Worm (Caenorhabditis elegans) whole organism, midembryonic: ENCODE measurements around the gene ric-8.

ENCODE experiments used
- flt-1 ChIP-seq: fragments of 200-800 bp; sonication (Bioruptor generic); IDR thresholded peaks from 2 replicates; pipeline ENCODE4 v1.3.6; 2022; ENCODE audit warnings: missing genetic modification characterization, missing compliant biosample characterization
- med-1 ChIP-seq: sonication (generic microtip); optimal IDR thresholded peaks from 2 replicates; lab custom pipeline; 2017; ENCODE audit warnings: missing genetic modification characterization, mild to moderate bottlenecking, missing compliant biosample characterization, antibody characterized with exemption, missing genetic modification reagents; ENCODE audit not compliant: insufficient read depth
- ref-1 ChIP-seq: fragments of 200-800 bp; sonication (Bioruptor generic); conservative IDR thresholded peaks from 2 replicates; pipeline ENCODE4 v1.3.6; 2022; ENCODE audit warnings: missing genetic modification reagents, missing genetic modification characterization, missing compliant biosample characterization
- ztf-29 ChIP-seq: fragments of 200-800 bp; sonication (Bioruptor generic); IDR thresholded peaks from 2 replicates; pipeline ENCODE4 v1.3.6; 2022; ENCODE audit warnings: missing genetic modification reagents, missing genetic modification characterization, missing compliant biosample characterization

DNA sequence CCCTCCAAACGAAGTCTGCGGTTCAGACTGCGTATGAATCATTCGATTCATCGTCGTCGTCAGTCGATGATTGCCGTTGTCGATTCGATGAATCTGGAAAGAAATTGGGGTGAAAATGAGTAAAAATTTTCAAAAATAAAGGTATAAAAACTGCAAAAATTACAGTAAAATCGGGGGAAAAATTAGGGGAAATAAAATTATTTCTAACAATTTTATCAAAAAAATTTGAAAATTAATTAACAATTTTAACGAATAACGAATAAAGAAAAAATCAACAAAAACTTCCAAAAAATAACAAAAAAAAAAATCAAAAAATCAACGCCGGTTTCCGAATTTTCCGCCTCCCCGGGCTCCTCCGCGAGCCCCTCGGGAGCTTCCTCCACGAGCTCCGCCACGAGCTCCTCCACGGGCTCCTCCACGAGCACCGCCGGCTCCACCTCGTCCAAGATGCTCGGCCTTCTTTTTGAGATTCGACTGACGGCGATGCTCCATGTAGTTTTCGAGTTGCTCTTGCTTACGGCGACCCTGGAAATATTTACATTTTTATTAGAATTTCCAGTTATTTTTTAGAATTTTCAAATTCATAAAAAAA is 46.0 kb downstream of the ric-8 start, which contains the start of gene egrh-3:
- no peak for TF ChIP-seq flt-1 (GFP tag; lab: Robert Waterston, UW)
- no peak for TF ChIP-seq ztf-29 (GFP tag; lab: Robert Waterston, UW)
- TF ChIP-seq ref-1 (GFP tag; lab: Robert Waterston, UW), result no peak
- no peak for TF ChIP-seq med-1 (GFP tag; lab: Kevin White, UChicago)
